Fruit fly (Drosophila melanogaster): ENCODE measurements around the gene CG7328.

DNA sequence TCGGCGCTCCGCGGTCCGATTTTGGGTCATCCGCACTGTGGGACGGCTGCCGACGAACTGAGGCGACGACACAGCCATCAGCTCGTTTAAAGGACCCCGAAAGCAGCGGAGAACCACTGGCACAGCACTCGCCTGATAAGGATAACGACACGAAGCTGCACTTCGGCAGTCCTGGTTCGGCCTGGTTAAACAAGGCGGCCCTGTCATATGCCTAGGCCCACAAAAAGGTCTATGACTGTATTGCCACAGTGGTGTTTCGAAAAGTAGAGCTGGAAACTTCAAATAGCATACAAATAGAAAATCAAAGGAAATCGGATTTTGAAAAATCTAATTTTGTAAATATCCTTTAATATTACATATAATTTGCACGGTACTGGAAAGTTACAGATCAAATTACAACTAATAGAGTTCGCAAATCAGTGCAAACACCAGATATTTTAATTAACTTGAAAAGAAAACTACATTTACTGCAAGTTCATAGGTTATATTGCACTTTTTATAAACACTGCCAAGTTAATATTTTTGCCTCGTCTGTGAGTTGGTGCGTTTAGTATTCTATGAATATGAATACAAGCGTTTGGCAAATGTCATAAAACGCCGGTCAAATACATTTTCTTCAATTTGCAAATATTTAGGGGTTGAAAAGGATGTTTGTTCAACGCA, 44.9 kb upstream of the CG7328 start:
- TF ChIP-seq CTCF (optimal IDR thresholded peaks at IDR 0.05) (no peak), CG8478 (optimal IDR thresholded peaks at IDR 0.05) (no peak)

All from S2 (cell line).